Worm (Caenorhabditis elegans): ENCODE measurements around the gene F21D9.11.

Gene F21D9.11

ce11 chrV:19251844-19252243, at the start of gene F21D9.11:
F21D9.11 (plus strand) TSS chrV:19252144.
- TF ChIP-seq hnd-1 (tag; optimal IDR thresholded peaks at IDR 0.05): no peak
- no peak for TF ChIP-seq ceh-36 (tag; optimal IDR thresholded peaks at IDR 0.05)

DNA sequence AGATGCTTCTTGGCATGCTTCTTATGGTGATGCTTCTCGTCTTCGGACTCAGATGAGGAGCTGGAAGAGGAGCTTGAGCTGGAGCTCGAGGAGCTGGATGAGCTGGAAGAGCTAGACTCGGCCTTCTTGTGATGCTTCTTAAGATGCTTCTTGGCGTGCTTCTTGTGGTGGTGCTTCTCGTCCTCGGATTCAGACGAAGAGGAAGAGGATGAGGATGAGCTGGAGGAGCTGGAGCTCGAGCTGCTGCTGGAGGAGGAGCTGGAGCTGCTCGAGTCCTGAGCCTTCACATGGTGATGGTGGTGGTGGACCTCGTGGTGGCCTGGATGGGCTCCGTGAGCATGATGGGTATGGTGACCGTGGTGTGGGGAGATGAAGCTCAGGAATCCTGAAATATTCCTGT, 49.1 kb upstream of the F21D9.11 start:
- TF ChIP-seq pes-1 (GFP tag; IDR thresholded peaks at IDR 0.05) (no peak), tra-4 (tag; optimal IDR thresholded peaks at IDR 0.05) (no peak), tbx-37 (GFP tag; conservative IDR thresholded peaks at IDR 0.05) (no peak), scrt-1 (GFP tag; IDR thresholded peaks at IDR 0.05) (no peak), hmg-4 (GFP tag; optimal IDR thresholded peaks at IDR 0.05) (no peak), aly-1 (tag; optimal IDR thresholded peaks at IDR 0.05) (no peak), hmbx-1 (tag; optimal IDR thresholded peaks at IDR 0.05) (no peak), B0310.2 (tag; optimal IDR thresholded peaks at IDR 0.05) (no peak), ceh-36 (tag; optimal IDR thresholded peaks at IDR 0.05) (no peak), ets-7 (tag; optimal IDR thresholded peaks at IDR 0.05) (no peak), flt-1 (GFP tag; IDR thresholded peaks at IDR 0.05) (no peak), ama-1 (optimal IDR thresholded peaks at IDR 0.05) (no peak)

DNA sequence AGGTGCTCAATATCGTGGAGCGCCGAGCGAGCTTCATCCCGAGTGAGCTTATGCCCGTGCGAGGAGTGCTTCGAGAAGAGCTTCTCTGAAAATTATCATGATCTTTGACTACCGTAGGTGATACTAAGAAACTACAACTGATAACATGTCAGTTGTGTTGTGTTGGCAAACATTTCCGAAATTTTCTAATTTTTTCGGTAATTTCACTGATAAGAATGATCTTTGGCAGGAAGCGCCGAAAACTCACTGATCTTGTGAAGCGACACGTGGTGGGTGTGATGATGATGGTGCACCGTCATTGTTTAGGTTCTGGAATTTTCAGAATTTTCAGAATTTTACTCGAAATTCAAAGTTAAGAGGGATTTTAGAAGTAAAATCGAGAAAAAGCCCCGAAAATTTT, 48.6 kb upstream of the F21D9.11 start, which contains the start of gene Y39B6A.1:
TSS of gene Y39B6A.1 (minus strand) at position 309 of the 400 bp plus-strand sequence.
- TF ChIP-seq ets-7 (tag; optimal IDR thresholded peaks at IDR 0.05) (no peak), hnd-1 (tag; optimal IDR thresholded peaks at IDR 0.05) (no peak), ceh-36 (tag; optimal IDR thresholded peaks at IDR 0.05) (no peak), hmg-4 (GFP tag; optimal IDR thresholded peaks at IDR 0.05) (no peak), sea-1 (GFP tag; conservative IDR thresholded peaks at IDR 0.05) (no peak), flt-1 (GFP tag; IDR thresholded peaks at IDR 0.05) (no peak), hmbx-1 (tag; optimal IDR thresholded peaks at IDR 0.05) (no peak), aly-1 (tag; optimal IDR thresholded peaks at IDR 0.05) (no peak), scrt-1 (GFP tag; IDR thresholded peaks at IDR 0.05) (no peak), tbx-11 (GFP tag; IDR thresholded peaks at IDR 0.05) (no peak), tra-4 (tag; optimal IDR thresholded peaks at IDR 0.05) (no peak), ceh-13 (GFP tag; optimal IDR thresholded peaks at IDR 0.05) (no peak), B0310.2 (tag; optimal IDR thresholded peaks at IDR 0.05) (no peak), pes-1 (GFP tag; IDR thresholded peaks at IDR 0.05) (no peak), tbx-37 (GFP tag; conservative IDR thresholded peaks at IDR 0.05) (no peak), F13C5.2 (tag; optimal IDR thresholded peaks at IDR 0.05) (no peak), ama-1 (optimal IDR thresholded peaks at IDR 0.05) (no peak)

DNA sequence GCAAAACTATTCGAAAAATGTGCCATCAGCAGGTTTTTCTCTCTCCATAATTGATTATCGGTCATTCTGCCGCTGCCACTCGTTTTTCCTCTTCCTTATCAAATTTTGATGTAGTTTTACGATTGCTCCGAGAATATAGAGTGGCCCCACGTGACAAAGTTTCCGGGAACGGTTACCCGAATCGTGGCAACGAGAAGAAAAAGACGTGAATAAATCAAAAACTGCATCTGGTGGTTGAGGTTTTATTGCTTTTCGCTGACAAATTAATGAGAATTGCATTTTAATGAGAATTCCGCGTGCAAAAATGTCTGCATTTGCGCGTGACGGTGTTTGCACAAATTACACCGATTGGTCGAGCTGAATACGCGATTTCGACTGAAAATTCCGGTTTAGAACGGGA, 46.5 kb upstream of the F21D9.11 start:
- TF ChIP-seq pes-1 (GFP tag; IDR thresholded peaks at IDR 0.05) (no peak), sea-1 (GFP tag; conservative IDR thresholded peaks at IDR 0.05) (no peak), tra-4 (tag; optimal IDR thresholded peaks at IDR 0.05) (no peak), B0310.2 (tag; optimal IDR thresholded peaks at IDR 0.05) (no peak), F13C5.2 (tag; optimal IDR thresholded peaks at IDR 0.05) (no peak), hmg-4 (GFP tag; optimal IDR thresholded peaks at IDR 0.05) (no peak), flt-1 (GFP tag; IDR thresholded peaks at IDR 0.05) (no peak), ama-1 (optimal IDR thresholded peaks at IDR 0.05) (no peak), tbx-37 (GFP tag; conservative IDR thresholded peaks at IDR 0.05) (no peak)

DNA sequence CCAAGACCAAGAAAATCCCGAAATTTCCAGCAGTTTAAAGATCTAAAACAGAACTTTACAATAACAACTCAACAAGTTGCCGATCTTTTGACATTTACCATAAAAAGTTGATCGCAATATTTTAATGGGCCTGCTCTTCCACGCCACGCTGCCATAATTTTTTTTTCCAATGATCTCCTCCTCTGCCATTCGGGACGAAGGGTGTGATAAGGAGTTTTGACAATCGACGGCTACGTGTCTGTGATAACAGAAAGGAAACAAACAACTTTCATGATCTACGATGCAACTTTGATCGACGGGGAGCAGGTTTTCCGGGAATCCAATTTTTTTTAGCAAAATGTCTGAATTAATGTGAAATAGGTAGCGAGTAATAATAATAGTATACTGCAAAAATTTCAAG, 45.0 kb upstream of the F21D9.11 start:
- TF ChIP-seq ceh-36 (tag; optimal IDR thresholded peaks at IDR 0.05): no peak
- TF ChIP-seq tra-4 (tag; optimal IDR thresholded peaks at IDR 0.05): no peak
- TF ChIP-seq hnd-1 (tag; optimal IDR thresholded peaks at IDR 0.05): no peak
- no peak for TF ChIP-seq ets-7 (tag; optimal IDR thresholded peaks at IDR 0.05)
- TF ChIP-seq aly-1 (tag; optimal IDR thresholded peaks at IDR 0.05): no peak
- TF ChIP-seq scrt-1 (GFP tag; IDR thresholded peaks at IDR 0.05): no peak
- TF ChIP-seq F13C5.2 (tag; optimal IDR thresholded peaks at IDR 0.05): no peak

DNA sequence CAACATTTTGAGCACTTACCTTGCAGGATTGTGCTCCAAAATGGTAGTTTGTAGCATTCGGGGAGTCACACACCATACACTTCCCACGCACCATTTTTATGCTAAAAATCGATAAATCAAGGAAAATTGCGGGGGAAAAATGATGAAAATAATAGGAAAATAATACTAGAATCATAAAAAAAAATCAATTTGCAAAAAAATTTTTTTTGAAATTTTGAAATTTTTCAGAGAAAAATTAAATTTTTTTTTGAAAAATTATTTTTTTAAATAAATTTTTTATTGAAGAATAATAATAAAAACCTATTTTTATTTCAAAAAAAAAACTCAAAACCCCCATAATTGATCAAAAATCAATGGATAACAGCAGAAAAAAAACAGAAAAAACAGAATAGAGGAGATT, 40.1 kb upstream of the F21D9.11 start, which contains the start of gene nhr-79:
TSS of gene nhr-79 (minus strand) at position 101 of the 400 bp plus-strand sequence.
- TF ChIP-seq tbx-37 (GFP tag; conservative IDR thresholded peaks at IDR 0.05) (no peak), tra-4 (tag; optimal IDR thresholded peaks at IDR 0.05) (no peak), ama-1 (optimal IDR thresholded peaks at IDR 0.05) (no peak), flt-1 (GFP tag; IDR thresholded peaks at IDR 0.05) (no peak), F13C5.2 (tag; optimal IDR thresholded peaks at IDR 0.05) (no peak), hnd-1 (tag; optimal IDR thresholded peaks at IDR 0.05) (no peak), scrt-1 (GFP tag; IDR thresholded peaks at IDR 0.05) (no peak), sea-1 (GFP tag; conservative IDR thresholded peaks at IDR 0.05) (no peak), B0310.2 (tag; optimal IDR thresholded peaks at IDR 0.05) (no peak)

DNA sequence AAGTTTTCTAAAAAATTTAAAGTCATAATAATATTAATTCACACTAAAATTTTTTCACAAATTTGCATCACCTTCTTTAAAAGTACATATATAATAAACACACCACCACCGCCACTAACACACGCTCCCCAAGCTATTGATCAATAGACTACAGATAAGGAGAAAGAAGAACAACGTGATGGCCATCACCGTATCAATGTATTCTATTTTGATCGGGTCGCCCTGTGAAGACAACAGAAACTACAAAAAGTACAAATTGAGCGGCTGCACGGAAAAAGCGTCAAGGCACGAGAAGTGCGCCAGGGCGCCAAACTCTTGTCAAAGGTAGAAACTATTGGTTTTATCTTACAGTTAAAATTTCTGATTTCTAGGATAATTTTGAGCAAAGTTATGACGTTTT, 39.6 kb upstream of the F21D9.11 start:
- TF ChIP-seq sea-1 (GFP tag; conservative IDR thresholded peaks at IDR 0.05) (no peak), hmbx-1 (tag; optimal IDR thresholded peaks at IDR 0.05) (no peak), pes-1 (GFP tag; IDR thresholded peaks at IDR 0.05) (no peak)

ce11 chrV:19217104-19217503, 34.8 kb upstream of the F21D9.11 start, which contains the start of gene srr-2:
srr-2 (minus strand) TSS chrV:19217176.
- TF ChIP-seq ets-7 (tag; optimal IDR thresholded peaks at IDR 0.05): no peak
- TF ChIP-seq flt-1 (GFP tag; IDR thresholded peaks at IDR 0.05): no peak
- no peak for TF ChIP-seq aly-1 (tag; optimal IDR thresholded peaks at IDR 0.05)
- TF ChIP-seq ceh-13 (GFP tag; optimal IDR thresholded peaks at IDR 0.05): no peak
- no peak for TF ChIP-seq hmbx-1 (tag; optimal IDR thresholded peaks at IDR 0.05)
- TF ChIP-seq hnd-1 (tag; optimal IDR thresholded peaks at IDR 0.05): no peak
- no peak for TF ChIP-seq hmg-4 (GFP tag; optimal IDR thresholded peaks at IDR 0.05)
- no peak for TF ChIP-seq ceh-36 (tag; optimal IDR thresholded peaks at IDR 0.05)

- no peak for TF ChIP-seq ets-7 (tag; optimal IDR thresholded peaks at IDR 0.05)
- TF ChIP-seq pes-1 (GFP tag; IDR thresholded peaks at IDR 0.05): no peak
- TF ChIP-seq hnd-1 (tag; optimal IDR thresholded peaks at IDR 0.05): no peak
- TF ChIP-seq hmg-4 (GFP tag; optimal IDR thresholded peaks at IDR 0.05): no peak
- no peak for TF ChIP-seq scrt-1 (GFP tag; IDR thresholded peaks at IDR 0.05)
- TF ChIP-seq hmbx-1 (tag; optimal IDR thresholded peaks at IDR 0.05): no peak
- no peak for TF ChIP-seq tbx-11 (GFP tag; IDR thresholded peaks at IDR 0.05)
Observed at ce11 chrV:19217675-19218074, 34.3 kb upstream of the F21D9.11 start, which contains the start of gene oac-49. oac-49 (plus strand) TSS chrV:19217975.

Measured in whole organism, early embryonic.